Fruit fly (Drosophila melanogaster) ovary, adult (tissue): ENCODE measurements around the gene CG17764.
A peak's percentile ranks its signal among the peaks of the same experiment; 100 is the strongest.

ENCODE experiments used
- CG17801 ChIP-seq: fragments of 200-800 bp; optimal IDR thresholded peaks from 2 replicates; lab custom pipeline; 2019; ENCODE audit warnings: missing biosample characterization, mild to moderate bottlenecking, missing genetic modification characterization, moderate library complexity; ENCODE audit not compliant: partially characterized antibody

The CG17764 gene

DNA sequence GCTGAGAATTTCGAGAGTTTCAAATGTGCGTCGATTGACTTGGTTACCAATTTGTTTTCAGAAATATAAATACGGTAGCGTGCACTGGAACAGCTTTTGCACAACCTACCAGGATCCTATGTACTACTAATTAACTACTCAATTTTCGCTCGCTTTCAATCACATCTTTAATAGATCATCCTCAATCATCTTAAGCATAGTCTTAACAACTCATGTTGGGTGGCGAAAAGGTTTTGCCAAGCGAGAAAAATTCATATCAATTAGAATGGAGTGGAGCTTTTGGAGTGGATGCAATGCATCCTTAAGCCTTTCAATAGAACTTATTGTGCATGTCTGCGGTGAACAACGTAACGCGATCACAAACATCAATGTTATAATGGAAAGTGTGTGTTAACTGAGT is at the start of gene CG17764:
TSS of gene CG17764 (minus strand) at position 101 of the 400 bp plus-strand sequence.
- TF ChIP-seq CG17801 = no peak

dm6 chrX:5349899-5350575 is 42.8 kb upstream of the CG17764 start:
- TF ChIP-seq CG17801 = no peak

DNA sequence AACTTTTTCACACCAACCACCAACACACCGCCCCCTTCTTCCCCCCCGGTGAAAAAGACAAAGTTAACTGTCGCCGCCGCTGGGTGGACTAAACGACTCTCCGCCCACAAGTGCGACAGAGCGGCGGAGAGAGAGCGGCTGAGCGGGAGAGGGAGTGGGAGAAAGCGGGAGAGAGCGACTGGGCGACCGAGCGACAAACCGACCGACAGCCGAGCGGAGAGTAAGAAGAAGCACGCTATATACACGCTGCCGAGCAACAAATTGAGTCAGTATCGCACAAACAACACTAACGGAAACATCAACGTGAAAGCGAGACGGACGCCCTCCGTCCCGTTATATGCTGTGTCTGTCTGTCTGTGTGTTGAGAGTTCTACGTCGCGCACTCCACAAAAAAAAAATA is 32.8 kb upstream of the CG17764 start, which contains the start of gene SK:
TSS of gene SK (plus strand) at position 267 of the 400 bp plus-strand sequence.
- no peak for TF ChIP-seq CG17801

DNA sequence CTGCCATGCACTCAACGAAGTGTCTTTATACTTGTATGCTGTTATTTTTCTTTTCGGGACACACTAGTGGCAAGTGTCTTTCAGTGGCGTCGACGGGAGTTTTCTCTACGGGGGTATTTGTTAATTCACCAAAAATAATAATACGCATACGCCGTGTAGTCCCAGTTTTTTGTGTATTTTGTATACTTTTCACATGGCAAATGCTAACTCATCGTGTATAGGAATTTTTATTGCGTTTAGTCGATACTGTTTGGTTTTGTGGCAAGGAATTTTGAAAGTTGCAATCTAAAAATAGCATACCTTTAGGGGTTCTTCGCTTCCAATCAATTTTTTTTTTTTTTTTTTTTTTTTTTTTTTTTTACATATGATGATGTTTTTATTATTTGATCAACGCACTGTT is 31.2 kb upstream of the CG17764 start:
- TF ChIP-seq CG17801 = no peak

- no peak for TF ChIP-seq CG17801
These were observed 30.1 kb upstream of the CG17764 start for dm6 chrX:5337316-5337715.

dm6 chrX:5336722-5337121 is 29.5 kb upstream of the CG17764 start:
- no peak for TF ChIP-seq CG17801

dm6 chrX:5332259-5332862 is 25.1 kb upstream of the CG17764 start, which contains the start of gene CanB:
Gene CanB (plus strand): TSS chrX:5332499.
- no peak for TF ChIP-seq CG17801

DNA sequence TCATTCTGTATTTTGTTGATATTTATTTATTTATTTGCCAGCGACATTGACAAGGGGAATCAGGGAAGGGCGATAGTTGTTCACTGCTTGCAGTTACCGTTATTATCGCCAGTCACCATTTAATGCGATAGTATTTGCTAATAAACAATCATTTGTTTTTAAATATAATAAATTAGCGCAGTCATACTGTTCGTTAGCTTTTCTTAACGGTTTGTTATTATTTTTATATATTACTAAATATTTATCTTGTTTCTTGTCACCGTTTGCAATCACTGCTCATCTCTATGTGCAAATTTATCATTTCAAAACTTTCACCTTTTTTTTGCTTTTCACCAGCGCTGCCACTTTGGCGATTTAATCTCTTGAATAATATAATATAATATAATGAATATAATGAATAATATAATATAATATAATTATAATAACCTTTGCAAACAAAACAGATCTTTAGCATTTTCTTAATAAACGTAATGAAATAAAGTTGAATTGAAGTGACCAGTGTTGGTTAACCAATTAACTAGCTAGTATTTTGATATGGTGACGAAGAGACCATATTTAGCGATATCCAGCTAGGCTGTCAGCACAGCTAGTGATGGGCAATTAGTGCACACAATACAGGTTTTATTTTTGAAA is 22.2 kb upstream of the CG17764 start, which contains the start of the genes CG3309 and XRCC1:
TSS of gene CG3309 (minus strand) at position 82 of the 633 bp plus-strand sequence.
TSS of gene XRCC1 (plus strand) at position 611 of the 633 bp plus-strand sequence.
- TF ChIP-seq CG17801 = peak; percentile 39

- no peak for TF ChIP-seq CG17801
These were observed 16.4 kb upstream of the CG17764 start, which contains the start of gene Mcm3 for dm6 chrX:5323636-5324035. Gene Mcm3 (plus strand): TSS chrX:5323855.

dm6 chrX:5322459-5322883 is 15.3 kb upstream of the CG17764 start, which contains the start of gene Rnp4F:
Gene Rnp4F (minus strand): TSS chrX:5322696.
- peak; percentile 49 for TF ChIP-seq CG17801

- TF ChIP-seq CG17801 = no peak
These were observed 10.0 kb upstream of the CG17764 start, which contains the start of the genes CG15930 and Sas10 for dm6 chrX:5317170-5317569. Gene CG15930 (minus strand): TSS chrX:5317295. Gene Sas10 (plus strand): TSS chrX:5317409.

DNA sequence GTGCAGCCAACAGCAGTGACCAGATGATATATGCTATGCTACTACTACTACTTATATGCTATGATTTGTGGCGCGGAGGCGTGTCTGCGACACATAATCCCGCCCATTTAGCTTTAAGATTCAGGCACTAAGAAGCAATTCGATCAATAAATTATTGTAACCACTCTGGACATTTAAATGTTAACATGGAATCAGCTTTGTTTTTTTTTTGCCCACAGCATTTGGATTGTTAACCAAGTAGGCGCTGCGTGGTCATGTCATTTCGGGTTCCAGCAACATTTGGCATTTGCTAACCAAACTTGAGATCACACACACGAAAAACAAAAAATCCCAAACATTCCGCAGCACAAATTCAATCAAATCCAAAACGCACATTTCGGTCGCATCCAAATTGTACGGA is 5.7 kb upstream of the CG17764 start, which contains the start of gene CG4198:
TSS of gene CG4198 (plus strand) at position 301 of the 400 bp plus-strand sequence.
- no peak for TF ChIP-seq CG17801

dm6 chrX:5311838-5312339 is 4.7 kb upstream of the CG17764 start, which contains the start of the genes TrxT and dhd:
Gene TrxT (minus strand): TSS chrX:5311888.
Gene dhd (plus strand): TSS chrX:5312171.
- TF ChIP-seq CG17801 = peak; percentile 9

dm6 chrX:5308963-5309362 is 1.7 kb upstream of the CG17764 start, which contains the start of the genes Cdk7 and snf:
Gene Cdk7 (minus strand): TSS chrX:5308983.
Gene snf (plus strand): TSS chrX:5309242.
- TF ChIP-seq CG17801 = peak; percentile 28

DNA sequence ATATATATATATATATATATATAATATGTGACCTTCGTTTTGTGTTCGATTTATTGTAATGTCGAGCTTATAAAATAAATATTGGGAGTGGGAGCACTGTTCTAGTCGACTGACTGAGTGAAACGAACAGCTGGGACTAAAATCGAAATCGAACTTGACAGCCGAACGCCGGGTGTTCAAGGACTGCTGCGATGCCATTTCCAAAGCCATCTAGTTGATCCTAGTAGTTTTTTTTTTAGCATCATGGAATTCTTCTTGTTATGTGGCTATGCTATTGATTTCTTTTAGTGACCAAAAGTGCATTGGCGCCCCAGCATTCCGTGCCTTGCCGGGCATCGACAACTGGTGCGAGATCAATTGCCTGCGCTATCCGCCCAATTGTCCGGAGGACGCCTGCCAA is 1.6 kb downstream of the CG17764 start, which contains the start of gene CG3323:
TSS of gene CG3323 (minus strand) at position 101 of the 400 bp plus-strand sequence.
- TF ChIP-seq CG17801 = no peak

DNA sequence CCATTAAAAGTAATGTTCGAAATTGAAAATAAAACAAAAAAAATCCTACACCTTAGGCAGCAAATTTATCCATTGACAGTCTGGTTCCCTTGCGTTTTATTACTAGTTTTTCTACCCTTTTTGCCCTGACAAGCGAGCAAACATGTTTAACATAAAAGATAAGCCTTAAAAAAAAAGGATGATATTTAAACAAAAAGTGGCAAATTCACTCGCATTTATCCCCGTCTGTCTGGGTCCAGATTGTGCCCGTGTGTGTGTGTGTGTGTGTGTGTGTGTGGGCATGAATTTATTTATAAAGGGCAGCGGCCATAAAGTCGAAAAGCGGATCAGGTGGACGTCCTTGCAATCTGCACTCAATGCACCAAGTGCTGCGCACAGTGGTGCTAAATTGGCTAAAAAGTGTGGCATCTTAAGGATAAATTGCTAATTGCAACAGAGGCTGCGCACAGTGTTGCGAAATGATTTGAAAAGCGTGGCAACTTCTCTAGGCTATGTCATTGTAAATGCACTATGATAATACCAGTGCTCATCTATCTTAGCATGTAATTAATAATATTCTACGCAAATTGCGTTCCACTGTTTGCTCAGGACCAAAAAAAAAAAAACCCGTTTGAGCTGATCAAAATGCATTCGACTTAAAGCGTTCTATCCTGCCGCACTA is 6.5 kb downstream of the CG17764 start:
- TF ChIP-seq CG17801 = no peak
